Worm (Caenorhabditis elegans): ENCODE data around the gene K10C9.4.

ce11 chrV:1023367-1023766, 29.4 kb downstream of the K10C9.4 start, which contains the start of gene pei-2:
- no peak for TF ChIP-seq pes-1 (GFP tag; IDR thresholded peaks at IDR 0.05)
- no peak for TF ChIP-seq sea-1 (GFP tag; conservative IDR thresholded peaks at IDR 0.05)
- TF ChIP-seq tra-4 (tag; optimal IDR thresholded peaks at IDR 0.05), result no peak
- TF ChIP-seq ama-1 (optimal IDR thresholded peaks at IDR 0.05), result no peak
- no peak for TF ChIP-seq tbx-11 (GFP tag; IDR thresholded peaks at IDR 0.05)

Measured in whole organism, early embryonic.